Worm (Caenorhabditis elegans) whole organism, early embryonic: ENCODE data around the gene B0244.5.

ENCODE experiments used
- ama-1 ChIP-seq: fragments of 150-350 bp; optimal IDR thresholded peaks from 2 replicates; lab custom pipeline; 2014
- ceh-36 ChIP-seq: sonication (generic microtip); optimal IDR thresholded peaks from 2 replicates; lab custom pipeline; 2016; ENCODE audit warnings: missing genetic modification characterization, inconsistent platforms, missing compliant biosample characterization
- flt-1 ChIP-seq: fragments of 200-800 bp; sonication (Bioruptor generic); IDR thresholded peaks from 2 replicates; pipeline ENCODE4 v1.3.6; 2022; ENCODE audit warnings: missing genetic modification characterization, missing compliant biosample characterization

- TF ChIP-seq ama-1 (lab: Kevin White, UChicago) (no peak), flt-1 (GFP tag; lab: Robert Waterston, UW) (no peak), ceh-36 (no peak)
Measured at ce11 chrIII:5748360-5748759, 3.7 kb downstream of the B0244.5 start.
